Worm (Caenorhabditis elegans): ENCODE results near the gene ceph-41.

ce11 chrIV:8157161-8157560 lies 30.2 kb downstream of the ceph-41 start, which contains the start of gene B0218.5:
- no peak for TF ChIP-seq dao-5 (tag; optimal IDR thresholded peaks at IDR 0.05)
- TF ChIP-seq him-1 (tag; optimal IDR thresholded peaks at IDR 0.05), result no peak
- no peak for TF ChIP-seq W03F9.2 (tag; optimal IDR thresholded peaks at IDR 0.05)

Data from whole organism, L4/young adult.